Worm (Caenorhabditis elegans) whole organism, midembryonic: ENCODE results near the gene ZK105.11.

Source experiments
- cog-1 ChIP-seq: sonication (generic microtip); optimal IDR thresholded peaks from 2 replicates; lab custom pipeline; 2016; ENCODE audit warnings: missing genetic modification characterization, missing compliant biosample characterization
- flt-1 ChIP-seq: fragments of 200-800 bp; sonication (Bioruptor generic); IDR thresholded peaks from 2 replicates; pipeline ENCODE4 v1.3.6; 2022; ENCODE audit warnings: missing genetic modification characterization, missing compliant biosample characterization
- tab-1 ChIP-seq: fragments of 200-800 bp; sonication (Bioruptor generic); IDR thresholded peaks from 2 replicates; pipeline ENCODE4 v1.3.6; 2022; ENCODE audit warnings: missing genetic modification characterization, missing compliant biosample characterization

DNA sequence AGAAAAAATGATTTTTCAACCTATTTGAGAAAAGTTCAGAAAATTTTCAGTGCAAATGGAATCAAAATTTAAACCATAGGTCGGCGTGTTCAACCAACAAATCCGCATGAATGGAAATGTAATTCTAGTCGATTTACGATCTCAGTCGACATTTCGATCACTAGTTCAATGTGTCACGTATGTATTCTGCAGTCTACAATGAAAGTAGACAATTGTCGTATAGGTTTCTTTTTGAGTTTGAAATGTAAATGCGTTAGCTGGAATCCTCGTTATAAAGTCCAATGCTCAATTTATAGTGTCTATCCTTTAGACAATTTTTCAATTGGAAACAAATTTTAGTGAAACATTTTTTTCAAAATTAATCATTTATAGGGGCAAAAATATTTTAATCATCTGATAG lies 7.6 kb upstream of the ZK105.11 start, which contains the start of gene ZK105.12:
- TF ChIP-seq tab-1 (GFP tag; lab: Robert Waterston, UW) (no peak), cog-1 (no peak), flt-1 (GFP tag; lab: Robert Waterston, UW) (no peak)
